Fruit fly (Drosophila melanogaster): Measurements from ENCODE around the gene ppk.

Gene ppk

DNA sequence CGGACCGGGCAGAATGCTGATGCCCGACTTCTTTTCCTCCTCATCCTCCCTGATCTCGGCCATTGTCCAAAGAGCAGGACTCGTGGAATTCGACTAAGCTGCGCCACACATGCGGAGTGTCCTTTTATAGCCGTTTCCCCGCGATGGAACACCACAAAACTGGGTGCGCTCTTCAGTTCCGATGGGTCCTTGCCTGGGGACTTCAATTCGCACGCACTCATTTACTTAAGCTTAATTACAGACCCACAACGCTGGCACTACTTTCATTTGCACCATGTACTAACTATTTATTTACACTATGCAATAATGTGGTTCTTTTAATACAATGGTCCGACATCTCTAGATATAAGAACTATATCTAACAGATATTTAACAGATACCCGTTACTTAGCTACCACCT is at the start of gene ppk:
ppk (minus strand) TSS at position 101 of the 400 bp plus-strand sequence.
- TF ChIP-seq Ets98B (GFP tag; IDR thresholded peaks at IDR 0.05) (no peak), CG13204 (GFP tag; optimal IDR thresholded peaks at IDR 0.05) (no peak), CG8301 (tag; optimal IDR thresholded peaks at IDR 0.05) (no peak)

DNA sequence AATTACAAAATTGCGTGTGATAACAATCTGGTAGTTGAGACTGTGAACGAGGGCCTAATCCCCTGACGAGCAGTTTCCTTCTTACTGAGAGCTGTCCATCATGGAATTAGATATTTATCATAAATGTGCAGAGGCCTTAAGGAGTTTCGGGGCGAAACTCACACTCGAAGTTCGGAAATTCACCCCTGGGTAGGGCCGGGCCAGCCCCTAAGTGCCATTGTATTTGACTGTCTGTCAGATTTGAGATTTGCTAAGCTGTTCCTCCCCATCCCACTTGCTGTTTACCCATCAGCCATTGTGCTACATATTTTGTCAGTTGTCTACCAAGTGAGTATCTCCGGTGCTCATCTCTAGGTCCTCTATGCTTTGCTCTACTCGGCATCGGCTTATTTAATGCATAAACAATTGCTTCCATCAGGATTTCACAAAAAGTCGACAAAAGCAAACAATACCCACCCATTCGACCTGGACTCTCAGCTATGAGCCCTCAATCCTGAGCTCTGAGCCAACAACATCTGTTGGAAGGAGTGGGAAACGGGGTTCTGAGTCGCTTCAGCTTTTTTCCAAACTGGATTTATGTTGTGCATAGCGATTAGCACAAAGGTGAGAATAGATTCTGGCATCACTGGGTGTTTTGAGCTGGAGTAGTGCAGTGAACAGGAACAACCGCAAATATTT is 49.3 kb upstream of the ppk start:
- no peak for TF ChIP-seq CG34367 (tag; optimal IDR thresholded peaks at IDR 0.05)
- no peak for TF ChIP-seq CG17806 (tag; optimal IDR thresholded peaks at IDR 0.05)
- TF ChIP-seq rn (GFP tag; IDR thresholded peaks at IDR 0.05): no peak
- TF ChIP-seq Ets98B (GFP tag; IDR thresholded peaks at IDR 0.05): no peak
- TF ChIP-seq CG4496 (GFP tag; IDR thresholded peaks at IDR 0.05): no peak
- no peak for TF ChIP-seq CG15710 (tag; optimal IDR thresholded peaks at IDR 0.05)
- no peak for TF ChIP-seq Snoo (tag; optimal IDR thresholded peaks at IDR 0.05)
- TF ChIP-seq CG13204 (GFP tag; optimal IDR thresholded peaks at IDR 0.05): no peak
- TF ChIP-seq CG12605 (GFP tag; IDR thresholded peaks at IDR 0.05): no peak
- no peak for TF ChIP-seq Pif1B (GFP tag; optimal IDR thresholded peaks at IDR 0.05)
- no peak for TF ChIP-seq CG9948 (tag; optimal IDR thresholded peaks at IDR 0.05)
- no peak for TF ChIP-seq CG8301 (tag; optimal IDR thresholded peaks at IDR 0.05)
- no peak for TF ChIP-seq CG32121 (GFP tag; IDR thresholded peaks at IDR 0.05)
- TF ChIP-seq fd96Ca (GFP tag; IDR thresholded peaks at IDR 0.05): no peak
- TF ChIP-seq D1 (tag; optimal IDR thresholded peaks at IDR 0.05): no peak

DNA sequence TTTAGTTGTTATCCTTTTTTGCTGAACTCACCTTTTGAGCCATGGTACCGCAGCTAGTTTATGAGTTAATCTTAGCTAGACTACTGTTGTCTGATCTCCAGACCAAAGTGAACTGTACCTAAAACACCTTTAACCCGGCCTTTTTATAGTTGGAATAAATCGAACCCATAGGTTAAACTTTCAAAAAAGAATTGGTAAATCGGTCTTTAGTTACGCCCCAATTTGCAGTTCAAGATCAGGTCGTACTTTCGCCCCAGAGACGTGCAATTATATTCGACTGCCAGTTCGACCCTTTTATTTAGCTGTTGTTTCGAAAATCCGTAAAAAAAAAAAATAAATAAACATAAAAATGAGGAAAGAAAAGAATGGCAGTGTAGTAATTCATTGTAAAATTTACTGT is 44.1 kb upstream of the ppk start, which contains the start of gene Cpr35B:
Cpr35B (minus strand) TSS at position 101 of the 400 bp plus-strand sequence.
- no peak for TF ChIP-seq rn (GFP tag; IDR thresholded peaks at IDR 0.05)
- no peak for TF ChIP-seq Ets98B (GFP tag; IDR thresholded peaks at IDR 0.05)
- no peak for TF ChIP-seq D1 (tag; optimal IDR thresholded peaks at IDR 0.05)
- no peak for TF ChIP-seq CG15710 (tag; optimal IDR thresholded peaks at IDR 0.05)
- no peak for TF ChIP-seq CG12605 (GFP tag; IDR thresholded peaks at IDR 0.05)
- TF ChIP-seq CG8159 (tag; optimal IDR thresholded peaks at IDR 0.05): no peak
- no peak for TF ChIP-seq Pif1B (GFP tag; optimal IDR thresholded peaks at IDR 0.05)

DNA sequence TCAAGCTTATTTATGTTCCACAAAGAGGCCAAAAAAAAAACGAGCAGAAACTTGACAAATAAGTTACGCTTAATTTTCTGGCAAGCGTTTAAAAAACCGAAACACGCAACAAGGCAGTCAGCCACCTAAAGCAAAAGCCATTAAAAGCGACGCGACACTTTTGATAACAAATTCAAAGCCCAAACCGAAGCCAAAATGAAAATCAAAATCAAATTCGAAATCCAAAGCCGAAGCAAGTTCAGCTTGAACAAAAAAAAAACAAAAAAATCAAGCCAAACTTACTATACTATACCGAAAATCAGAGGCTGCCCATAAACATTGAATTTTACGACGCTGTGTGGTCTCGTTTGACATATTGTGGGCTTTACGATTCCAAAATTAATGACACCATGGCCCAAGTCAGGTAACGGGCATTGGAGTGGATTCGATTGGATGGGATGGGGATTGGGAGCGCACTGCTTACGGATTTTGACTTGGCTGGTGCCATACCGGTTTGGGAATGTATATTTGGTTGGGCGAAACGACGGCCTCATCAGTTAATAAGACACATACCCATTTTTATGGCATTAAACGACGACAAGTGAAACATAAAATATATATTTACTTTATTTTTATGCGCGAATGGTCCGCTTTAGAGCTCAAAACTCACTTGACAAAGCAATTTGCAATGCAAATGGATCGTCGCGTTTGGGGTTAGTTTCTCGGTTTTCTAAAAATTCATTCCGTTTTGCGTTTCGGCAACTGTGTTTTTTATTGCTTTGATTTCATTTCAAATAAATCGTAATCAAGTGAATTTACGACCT is 41.3 kb upstream of the ppk start:
- TF ChIP-seq EcR (GFP tag; optimal IDR thresholded peaks at IDR 0.05) (no peak), CG17806 (tag; optimal IDR thresholded peaks at IDR 0.05) (no peak), CG13204 (GFP tag; optimal IDR thresholded peaks at IDR 0.05) (no peak), CG8159 (tag; optimal IDR thresholded peaks at IDR 0.05) (no peak), Snoo (tag; optimal IDR thresholded peaks at IDR 0.05) (no peak), Pif1B (GFP tag; optimal IDR thresholded peaks at IDR 0.05) (no peak), fd96Ca (GFP tag; IDR thresholded peaks at IDR 0.05) (no peak), Ets98B (GFP tag; IDR thresholded peaks at IDR 0.05) (no peak), CG32121 (GFP tag; IDR thresholded peaks at IDR 0.05) (no peak), CG4496 (GFP tag; IDR thresholded peaks at IDR 0.05) (no peak), CG34367 (tag; optimal IDR thresholded peaks at IDR 0.05) (no peak), CG15710 (tag; optimal IDR thresholded peaks at IDR 0.05) (no peak), CG9948 (tag; optimal IDR thresholded peaks at IDR 0.05) (no peak), CG8301 (tag; optimal IDR thresholded peaks at IDR 0.05) (no peak), rn (GFP tag; IDR thresholded peaks at IDR 0.05) (no peak), CG14655 (GFP tag; optimal IDR thresholded peaks at IDR 0.05) (no peak), CG12605 (GFP tag; IDR thresholded peaks at IDR 0.05) (no peak), gl (tag; optimal IDR thresholded peaks at IDR 0.05) (no peak)

- TF ChIP-seq CG34367 (tag; optimal IDR thresholded peaks at IDR 0.05) (no peak), CG4496 (GFP tag; IDR thresholded peaks at IDR 0.05) (no peak), Pif1A (GFP tag; optimal IDR thresholded peaks at IDR 0.05) (no peak), CG10348 (GFP tag; IDR thresholded peaks at IDR 0.05) (no peak)
Measured at dm6 chr2L:14417231-14417630, 36.3 kb upstream of the ppk start, which contains the start of gene Pburs. Pburs (minus strand) TSS chr2L:14417331.

dm6 chr2L:14414291-14414893 is 33.4 kb upstream of the ppk start:
- no peak for TF ChIP-seq rn (GFP tag; IDR thresholded peaks at IDR 0.05)
- TF ChIP-seq CG4496 (GFP tag; IDR thresholded peaks at IDR 0.05): no peak
- no peak for TF ChIP-seq CG15710 (tag; optimal IDR thresholded peaks at IDR 0.05)
- no peak for TF ChIP-seq Snoo (tag; optimal IDR thresholded peaks at IDR 0.05)
- TF ChIP-seq CG14655 (GFP tag; optimal IDR thresholded peaks at IDR 0.05): no peak
- no peak for TF ChIP-seq fd96Ca (GFP tag; IDR thresholded peaks at IDR 0.05)
- TF ChIP-seq D1 (tag; optimal IDR thresholded peaks at IDR 0.05): no peak
- TF ChIP-seq CG17806 (tag; optimal IDR thresholded peaks at IDR 0.05): no peak
- no peak for TF ChIP-seq EcR (GFP tag; optimal IDR thresholded peaks at IDR 0.05)
- no peak for TF ChIP-seq CG9948 (tag; optimal IDR thresholded peaks at IDR 0.05)
- TF ChIP-seq Pif1B (GFP tag; optimal IDR thresholded peaks at IDR 0.05): no peak
- TF ChIP-seq gl (tag; optimal IDR thresholded peaks at IDR 0.05): no peak
- TF ChIP-seq CG8159 (tag; optimal IDR thresholded peaks at IDR 0.05): no peak
- TF ChIP-seq CG32121 (GFP tag; IDR thresholded peaks at IDR 0.05): no peak
